Worm (Caenorhabditis elegans): ENCODE results near the gene Y43F8B.13.

ce11 chrV:19485261-19485660, 29.5 kb downstream of the Y43F8B.13 start, which contains the start of gene Y43F8B.28:
- no peak for TF ChIP-seq ZK546.5 (tag; optimal IDR thresholded peaks at IDR 0.05)
- TF ChIP-seq sdz-12 (GFP tag; optimal IDR thresholded peaks at IDR 0.05) = no peak
- no peak for TF ChIP-seq spr-1 (tag; optimal IDR thresholded peaks at IDR 0.05)
- TF ChIP-seq aly-2 (tag; optimal IDR thresholded peaks at IDR 0.05) = no peak

All from whole organism, L4 larva.